Fruit fly (Drosophila melanogaster) whole organism, embryonic: ENCODE measurements around the gene CG12477.
A peak's percentile ranks its signal among the peaks of the same experiment; 100 is the strongest.

Experiments used
- ATbp ChIP-seq: fragments of 200-800 bp; sonication (Bioruptor generic); optimal IDR thresholded peaks from 2 replicates; lab custom pipeline; 2017; ENCODE audit warnings: missing biosample characterization, mild to moderate bottlenecking, missing genetic modification characterization, missing genetic modification reagents
- BEAF-32 ChIP-seq: fragments of 200-800 bp; sonication (Bioruptor generic); optimal IDR thresholded peaks from 3 replicates; lab custom pipeline; 2017; ENCODE audit warnings: missing biosample characterization, missing genetic modification characterization, mild to moderate bottlenecking, moderate library complexity, missing genetic modification reagents
- CG11456 ChIP-seq: fragments of 200-800 bp; sonication (Bioruptor generic); IDR thresholded peaks from 3 replicates; pipeline ENCODE4 v1.3.6; 2022; ENCODE audit warnings: missing biosample characterization, missing genetic modification characterization
- CG12071 ChIP-seq: fragments of 200-800 bp; sonication (Bioruptor generic); optimal IDR thresholded peaks from 3 replicates; lab custom pipeline; 2018; ENCODE audit warnings: missing biosample characterization, mild to moderate bottlenecking, missing genetic modification characterization
- CG12659 ChIP-seq: fragments of 200-800 bp; sonication (Bioruptor generic); optimal IDR thresholded peaks from 3 replicates; lab custom pipeline; 2017; ENCODE audit warnings: mild to moderate bottlenecking, missing biosample characterization, missing genetic modification reagents, missing genetic modification characterization
- CG13287 ChIP-seq: fragments of 200-800 bp; sonication (Bioruptor generic); IDR thresholded peaks from 2 replicates; pipeline ENCODE4 v1.3.6; 2022; ENCODE audit warnings: missing biosample characterization, missing genetic modification characterization; ENCODE audit not compliant: partially characterized antibody
- CG14860 ChIP-seq: fragments of 200-800 bp; sonication (Bioruptor generic); IDR thresholded peaks from 3 replicates; pipeline ENCODE4 v1.3.6; 2022; ENCODE audit warnings: missing biosample characterization, missing genetic modification characterization; ENCODE audit not compliant: partially characterized antibody
- CG15073 ChIP-seq: fragments of 200-800 bp; sonication (Bioruptor generic); optimal IDR thresholded peaks from 2 replicates; lab custom pipeline; 2016; ENCODE audit warnings: missing biosample characterization, missing genetic modification characterization
- CG1603 ChIP-seq: fragments of 200-800 bp; sonication (Bioruptor generic); optimal IDR thresholded peaks from 2 replicates; lab custom pipeline; 2019; ENCODE audit warnings: missing biosample characterization, mild to moderate bottlenecking, missing genetic modification characterization, moderate library complexity
- CG17328 ChIP-seq: fragments of 200-800 bp; sonication (Bioruptor generic); IDR thresholded peaks from 2 replicates; pipeline ENCODE4 v1.3.6; 2022; ENCODE audit warnings: missing biosample characterization, missing genetic modification characterization
- CG17385 ChIP-seq: fragments of 200-800 bp; sonication (Bioruptor generic); optimal IDR thresholded peaks from 3 replicates; lab custom pipeline; 2018; ENCODE audit warnings: missing biosample characterization, mild to moderate bottlenecking, missing genetic modification characterization
- CG2129 ChIP-seq: fragments of 200-800 bp; sonication (Bioruptor generic); IDR thresholded peaks from 2 replicates; pipeline ENCODE4 v1.3.6; 2022; ENCODE audit warnings: missing biosample characterization, missing genetic modification characterization; ENCODE audit not compliant: partially characterized antibody
- CG30020 ChIP-seq: fragments of 200-800 bp; optimal IDR thresholded peaks from 2 replicates; lab custom pipeline; 2019; ENCODE audit warnings: missing biosample characterization, mild to moderate bottlenecking, missing genetic modification characterization, moderate library complexity
- CG3995 ChIP-seq: fragments of 200-800 bp; sonication (Bioruptor generic); optimal IDR thresholded peaks from 3 replicates; lab custom pipeline; 2016; ENCODE audit warnings: missing biosample characterization, missing genetic modification characterization
- CG4360 ChIP-seq: fragments of 200-800 bp; sonication (Bioruptor generic); IDR thresholded peaks from 2 replicates; pipeline ENCODE4 v1.3.6; 2022; ENCODE audit warnings: missing biosample characterization, missing genetic modification characterization
- CG4617 ChIP-seq: fragments of 200-800 bp; sonication (Bioruptor generic); optimal IDR thresholded peaks from 3 replicates; lab custom pipeline; 2016; ENCODE audit warnings: missing biosample characterization, missing genetic modification characterization, borderline replicate concordance
- CG9797 ChIP-seq: fragments of 200-800 bp; sonication (Bioruptor generic); optimal IDR thresholded peaks from 3 replicates; lab custom pipeline; 2018; ENCODE audit warnings: missing biosample characterization, mild to moderate bottlenecking, missing genetic modification characterization
- D19A ChIP-seq: fragments of 200-800 bp; optimal IDR thresholded peaks from 3 replicates; lab custom pipeline; 2019; ENCODE audit warnings: missing biosample characterization, mild to moderate bottlenecking, missing genetic modification characterization, moderate library complexity
- Dbx ChIP-seq: fragments of 200-800 bp; sonication (Bioruptor generic); IDR thresholded peaks from 3 replicates; pipeline ENCODE4 v1.3.6; 2022; ENCODE audit warnings: missing biosample characterization, missing genetic modification characterization
- Deaf1 ChIP-seq: fragments of 200-800 bp; optimal IDR thresholded peaks from 3 replicates; lab custom pipeline; 2019; ENCODE audit warnings: missing biosample characterization, mild to moderate bottlenecking, missing genetic modification characterization, moderate library complexity
- Dll ChIP-seq: fragments of 200-800 bp; sonication (Bioruptor generic); IDR thresholded peaks from 4 replicates; pipeline ENCODE4 v1.3.6; 2022; ENCODE audit warnings: missing biosample characterization, missing genetic modification characterization; ENCODE audit not compliant: partially characterized antibody
- Dp ChIP-seq: fragments of 200-800 bp; sonication (Bioruptor generic); optimal IDR thresholded peaks from 2 replicates; lab custom pipeline; 2018; ENCODE audit warnings: missing biosample characterization, mild to moderate bottlenecking, missing genetic modification characterization, moderate library complexity
- E2f2 ChIP-seq: fragments of 200-800 bp; sonication (Bioruptor generic); IDR thresholded peaks from 2 replicates; pipeline ENCODE4 v1.3.6; 2022; ENCODE audit warnings: missing biosample characterization, missing genetic modification characterization
- Lhr ChIP-seq: fragments of 200-800 bp; sonication (Bioruptor generic); optimal IDR thresholded peaks from 3 replicates; lab custom pipeline; 2017; ENCODE audit warnings: mild to moderate bottlenecking, missing biosample characterization, missing genetic modification reagents, missing genetic modification characterization
- MBD-R2 ChIP-seq: fragments of 200-800 bp; sonication (Bioruptor generic); IDR thresholded peaks from 2 replicates; pipeline ENCODE4 v1.3.6; 2022; ENCODE audit warnings: missing biosample characterization, missing genetic modification characterization
- MESR4 ChIP-seq: fragments of 200-800 bp; sonication (Bioruptor generic); optimal IDR thresholded peaks from 2 replicates; lab custom pipeline; 2018; ENCODE audit warnings: missing biosample characterization, mild to moderate bottlenecking, missing genetic modification characterization, moderate library complexity
- Med ChIP-seq: fragments of 200-800 bp; sonication (Bioruptor generic); peaks from one replicate; lab custom pipeline; 2016; ENCODE audit warnings: missing biosample characterization, missing genetic modification characterization, mild to moderate bottlenecking, inconsistent platforms, moderate library complexity
- Pdp1 ChIP-seq, 2 experiments: fragments of 200-800 bp; sonication (Bioruptor generic); optimal IDR thresholded peaks; 3 replicates each; lab custom pipeline; 2016; ENCODE audit warnings: missing biosample characterization in 2 of 2, missing genetic modification characterization in 2 of 2, mild to moderate bottlenecking in 1 of 2, moderate library complexity in 1 of 2
- Tbp ChIP-seq: fragments of >200 bp; optimal IDR thresholded peaks from 2 replicates; lab custom pipeline; 2018; ENCODE audit warnings: missing biosample characterization, missing genetic modification characterization
- Trl ChIP-seq, 3 experiments: fragments of >200 bp in 2 of 3; fragments of 200-800 bp in 1 of 3; sonication (Bioruptor generic) in 1 of 3; optimal IDR thresholded peaks; 2 replicates in 1 of 3; 3 replicates in 2 of 3; lab custom pipeline; 2016 to 2017; ENCODE audit warnings: missing biosample characterization in 1 of 3, missing genetic modification characterization in 1 of 3
- emc ChIP-seq: fragments of 200-800 bp; sonication (Bioruptor generic); optimal IDR thresholded peaks from 2 replicates; lab custom pipeline; 2016; ENCODE audit warnings: missing biosample characterization, missing genetic modification characterization
- gfzf ChIP-seq: fragments of 200-800 bp; sonication (Bioruptor generic); optimal IDR thresholded peaks from 2 replicates; lab custom pipeline; 2016; ENCODE audit warnings: missing biosample characterization, mild to moderate bottlenecking, missing genetic modification characterization, moderate library complexity
- jumu ChIP-seq: fragments of 200-800 bp; sonication (Bioruptor generic); optimal IDR thresholded peaks from 3 replicates; lab custom pipeline; 2016; ENCODE audit warnings: missing biosample characterization, missing genetic modification characterization
- knrl ChIP-seq: fragments of 200-800 bp; sonication (Bioruptor generic); IDR thresholded peaks from 3 replicates; pipeline ENCODE4 v1.3.6; 2022; ENCODE audit warnings: missing biosample characterization, missing genetic modification characterization; ENCODE audit not compliant: partially characterized antibody
- luna ChIP-seq: fragments of 200-800 bp; sonication (Bioruptor generic); optimal IDR thresholded peaks from 2 replicates; lab custom pipeline; 2016; ENCODE audit warnings: missing biosample characterization, missing genetic modification characterization
- mirr ChIP-seq: fragments of 200-800 bp; sonication (Bioruptor generic); optimal IDR thresholded peaks from 3 replicates; lab custom pipeline; 2018; ENCODE audit warnings: missing biosample characterization, mild to moderate bottlenecking, missing genetic modification characterization
- mld ChIP-seq: fragments of 200-800 bp; sonication (Bioruptor generic); IDR thresholded peaks from 3 replicates; pipeline ENCODE4 v1.3.6; 2022; ENCODE audit warnings: missing biosample characterization, missing genetic modification characterization; ENCODE audit not compliant: partially characterized antibody
- nom ChIP-seq: fragments of 200-800 bp; sonication (Bioruptor generic); optimal IDR thresholded peaks from 2 replicates; lab custom pipeline; 2017; ENCODE audit warnings: missing biosample characterization, missing genetic modification characterization, mild to moderate bottlenecking, moderate library complexity, missing genetic modification reagents
- pb ChIP-seq: fragments of 200-800 bp; sonication (Bioruptor generic); optimal IDR thresholded peaks from 3 replicates; lab custom pipeline; 2016; ENCODE audit warnings: missing biosample characterization, missing genetic modification characterization
- phol ChIP-seq: fragments of 200-800 bp; sonication (Bioruptor generic); optimal IDR thresholded peaks from 3 replicates; lab custom pipeline; 2018; ENCODE audit warnings: missing biosample characterization, mild to moderate bottlenecking, missing genetic modification characterization, moderate library complexity
- pzg ChIP-seq: fragments of 200-800 bp; sonication (Bioruptor generic); optimal IDR thresholded peaks from 3 replicates; lab custom pipeline; 2018; ENCODE audit warnings: missing biosample characterization, mild to moderate bottlenecking, missing genetic modification characterization, moderate library complexity
- row ChIP-seq: fragments of 200-800 bp; sonication (Bioruptor generic); IDR thresholded peaks from 3 replicates; pipeline ENCODE4 v1.3.6; 2022; ENCODE audit warnings: missing biosample characterization, missing genetic modification characterization
- sc ChIP-seq, 3 experiments: fragments of >200 bp in 2 of 3; fragments of 200-800 bp in 1 of 3; sonication (Bioruptor generic) in 1 of 3; optimal IDR thresholded peaks; 2 replicates in 2 of 3; 3 replicates in 1 of 3; lab custom pipeline; 2017; ENCODE audit warnings: mild to moderate bottlenecking in 1 of 3, missing biosample characterization in 1 of 3, missing genetic modification characterization in 1 of 3, missing genetic modification reagents in 1 of 3
- tgo ChIP-seq: fragments of 200-800 bp; sonication (Bioruptor generic); IDR thresholded peaks from 3 replicates; pipeline ENCODE4 v1.3.6; 2022; ENCODE audit warnings: missing biosample characterization, missing genetic modification characterization
- tio ChIP-seq: fragments of 200-800 bp; sonication (Bioruptor generic); optimal IDR thresholded peaks from 2 replicates; lab custom pipeline; 2017; ENCODE audit warnings: missing biosample characterization, missing genetic modification characterization, inconsistent platforms
- vfl ChIP-seq: fragments of 200-800 bp; sonication (Bioruptor generic); optimal IDR thresholded peaks from 2 replicates; lab custom pipeline; 2016; ENCODE audit warnings: missing biosample characterization, missing genetic modification characterization

CG12477 gene

DNA sequence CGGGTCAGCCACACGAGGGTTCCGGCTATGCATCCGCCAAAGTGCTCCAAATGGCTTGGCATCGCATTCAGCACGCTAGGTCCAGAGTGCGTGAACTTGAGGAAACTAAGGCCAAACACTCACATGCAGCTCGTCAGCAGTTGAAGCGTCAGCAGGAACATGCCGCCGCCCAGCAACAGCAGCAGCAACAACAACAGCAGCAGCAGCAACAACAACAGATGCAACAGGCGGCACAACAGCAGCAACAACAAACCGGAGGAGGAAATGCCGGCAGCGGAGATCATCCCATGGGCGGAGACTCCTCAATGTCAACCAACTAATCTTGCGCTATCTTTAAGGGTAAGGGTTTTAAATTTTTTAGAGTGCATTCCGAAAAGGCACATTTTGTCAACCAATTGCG is 23.1 kb upstream of the CG12477 start:
- TF ChIP-seq Pdp1 (GFP tag; optimal IDR thresholded peaks at IDR 0.05; lab: Kevin White, UChicago) (no peak), CG15073 (GFP tag; lab: Kevin White, UChicago) (no peak), tio (GFP tag; lab: Kevin White, UChicago) (no peak), emc (GFP tag; lab: Kevin White, UChicago) (no peak), mld (GFP tag; lab: Robert Waterston, UW) (0 out of 3 replicates have a peak, but pooled peaks have one; percentile 7), CG12071 (no peak), tgo (GFP tag; lab: Robert Waterston, UW) (no peak), Dll (GFP tag; lab: Robert Waterston, UW) (0 out of 4 replicates have a peak, but pooled peaks have one; percentile 5), sc (optimal IDR thresholded peaks at IDR 0.05; lab: Kevin White, UChicago) (no peak), sc (GFP tag; optimal IDR thresholded peaks at IDR 0.05; lab: Kevin White, UChicago) (no peak), Deaf1 (tag; lab: Kevin White, UChicago) (no peak), vfl (GFP tag; lab: Kevin White, UChicago) (no peak), CG17385 (GFP tag; lab: Kevin White, UChicago) (no peak), jumu (GFP tag; lab: Kevin White, UChicago) (no peak), CG4360 (GFP tag; lab: Robert Waterston, UW) (peak; percentile 74), nom (GFP tag; lab: Kevin White, UChicago) (no peak), CG11456 (GFP tag; lab: Robert Waterston, UW) (no peak), Lhr (GFP tag; lab: Kevin White, UChicago) (no peak), Dbx (GFP tag; lab: Robert Waterston, UW) (no peak)

DNA sequence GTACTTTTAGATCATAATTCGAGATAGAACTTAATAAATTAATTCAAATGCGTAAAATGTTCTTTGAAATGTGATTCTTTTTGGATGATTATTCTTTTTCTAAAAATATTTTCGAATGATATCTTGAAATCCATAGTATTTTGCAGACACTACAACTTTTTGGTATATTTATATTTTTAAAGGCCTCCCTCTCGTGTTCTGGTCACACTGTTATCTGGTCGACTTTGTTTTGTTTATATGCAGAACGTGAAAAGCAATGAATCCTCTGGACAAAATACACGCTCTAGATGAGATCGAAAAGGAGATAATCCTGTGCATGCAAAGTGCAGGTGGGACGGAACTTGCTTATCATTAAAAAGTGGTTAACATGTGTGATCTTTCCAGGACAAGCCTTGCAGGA is 22.6 kb upstream of the CG12477 start, which contains the start of gene MED11:
Gene MED11, plus strand, starts transcription at position 210 of the 400 bp plus-strand sequence.
- TF ChIP-seq MBD-R2: peak; percentile 75
- no peak for TF ChIP-seq mirr (GFP tag; lab: Kevin White, UChicago)
- no peak for TF ChIP-seq D19A
- no peak for TF ChIP-seq CG17328
- TF ChIP-seq Lhr (GFP tag; lab: Kevin White, UChicago): peak; percentile 51
- TF ChIP-seq luna (GFP tag; lab: Kevin White, UChicago): no peak
- peak; percentile 57; the same call in 2 of the 3 replicates for TF ChIP-seq row (GFP tag; lab: Robert Waterston, UW)
- peak; percentile 16 for TF ChIP-seq Med (GFP tag; lab: Kevin White, UChicago)
- TF ChIP-seq Dp (GFP tag; lab: Kevin White, UChicago): peak; percentile 40
- TF ChIP-seq CG30020 (tag; lab: Kevin White, UChicago): peak; percentile 48
- no peak for TF ChIP-seq tgo (GFP tag; lab: Robert Waterston, UW)
- TF ChIP-seq Dll (GFP tag; lab: Robert Waterston, UW): 0 out of 4 replicates have a peak, but pooled peaks have one; percentile 31
- TF ChIP-seq Trl (optimal IDR thresholded peaks at IDR 0.05; lab: Kevin White, UChicago): no peak
- no peak for TF ChIP-seq Trl (GFP tag; optimal IDR thresholded peaks at IDR 0.05; lab: Kevin White, UChicago)
- peak; percentile 41; the same call in 1 of the 2 replicates for TF ChIP-seq CG13287 (GFP tag; lab: Robert Waterston, UW)
- TF ChIP-seq CG12659 (GFP tag; lab: Kevin White, UChicago): peak; percentile 25
- peak; percentile 34 for TF ChIP-seq BEAF-32
- TF ChIP-seq CG3995: peak; percentile 95
- no peak for TF ChIP-seq pb (GFP tag; lab: Kevin White, UChicago)
- TF ChIP-seq ATbp (GFP tag; lab: Kevin White, UChicago): no peak
- TF ChIP-seq CG1603: peak; percentile 8
- TF ChIP-seq phol (tag; lab: Kevin White, UChicago): peak; percentile 4
- TF ChIP-seq CG9797 (GFP tag; lab: Kevin White, UChicago): peak; percentile 60
- TF ChIP-seq CG2129 (GFP tag; lab: Robert Waterston, UW): no peak
- TF ChIP-seq MESR4 (GFP tag; lab: Kevin White, UChicago): peak; percentile 2
- TF ChIP-seq CG4617 (GFP tag; lab: Kevin White, UChicago): peak; percentile 22
- TF ChIP-seq CG14860 (GFP tag; lab: Robert Waterston, UW): no peak
- peak; percentile 66 for TF ChIP-seq gfzf (GFP tag; lab: Kevin White, UChicago)
- peak; percentile 43 for TF ChIP-seq pzg (GFP tag; lab: Kevin White, UChicago)
- peak; percentile 37; the same call in 1 of the 2 replicates for TF ChIP-seq E2f2 (GFP tag; lab: Robert Waterston, UW)
- TF ChIP-seq knrl (GFP tag; lab: Robert Waterston, UW): 0 out of 3 replicates have a peak, but pooled peaks have one; percentile 7
- TF ChIP-seq Tbp: no peak
